Worm (Caenorhabditis elegans) whole organism, L1 larva: Measurements from ENCODE around the gene T07H3.7.

Experiments
- ceh-82 ChIP-seq, 3 experiments: fragments of 150-350 bp in 1 of 3; sonication (generic microtip) in 2 of 3; optimal IDR thresholded peaks; 2 replicates each; lab custom pipeline; 2014 to 2017; ENCODE audit warnings: missing biosample characterization in 3 of 3, missing genetic modification characterization in 3 of 3
- dpl-1 ChIP-seq, 3 experiments: fragments of 150-350 bp in 2 of 3; sonication (generic microtip) in 1 of 3; optimal IDR thresholded peaks; 2 replicates each; lab custom pipeline; 2014 to 2017; ENCODE audit warnings: missing biosample characterization in 3 of 3, missing genetic modification characterization in 3 of 3, missing genetic modification reagents in 3 of 3
- fkh-10 ChIP-seq: sonication (generic microtip); optimal IDR thresholded peaks from 2 replicates; lab custom pipeline; 2017; ENCODE audit warnings: missing biosample characterization, missing genetic modification reagents, missing genetic modification characterization
- fkh-8 ChIP-seq: sonication (generic microtip); optimal IDR thresholded peaks from 2 replicates; lab custom pipeline; 2016; ENCODE audit warnings: mild to moderate bottlenecking, missing genetic modification characterization, missing compliant biosample characterization
- jun-1 ChIP-seq: fragments of 150-350 bp; optimal IDR thresholded peaks from 2 replicates; lab custom pipeline; 2014; ENCODE audit warnings: missing biosample characterization, missing genetic modification reagents, missing genetic modification characterization
- lin-15B ChIP-seq: fragments of 150-350 bp; sonication (generic microtip); optimal IDR thresholded peaks from 3 replicates; lab custom pipeline; 2014; ENCODE audit warnings: missing biosample characterization, missing genetic modification characterization
- lir-3 ChIP-seq: sonication (generic microtip); optimal IDR thresholded peaks from 2 replicates; lab custom pipeline; 2016; ENCODE audit warnings: mild to moderate bottlenecking, missing genetic modification characterization, moderate library complexity, missing compliant biosample characterization; ENCODE audit not compliant: poor library complexity
- mep-1 ChIP-seq: fragments of 150-350 bp; optimal IDR thresholded peaks from 2 replicates; lab custom pipeline; 2014; ENCODE audit warnings: missing biosample characterization, missing genetic modification characterization
- nhr-12 ChIP-seq: sonication (generic microtip); optimal IDR thresholded peaks from 2 replicates; lab custom pipeline; 2017; ENCODE audit warnings: missing biosample characterization, missing genetic modification characterization
- rnt-1 ChIP-seq: sonication (generic microtip); optimal IDR thresholded peaks from 2 replicates; lab custom pipeline; 2016; ENCODE audit warnings: mild to moderate bottlenecking, missing genetic modification characterization, moderate library complexity, missing compliant biosample characterization
- skn-1 ChIP-seq: fragments of 150-350 bp; optimal IDR thresholded peaks from 2 replicates; lab custom pipeline; 2014; ENCODE audit warnings: missing biosample characterization, missing genetic modification characterization
- unc-62 ChIP-seq: fragments of 150-350 bp; optimal IDR thresholded peaks from 2 replicates; lab custom pipeline; 2014; ENCODE audit warnings: missing biosample characterization, missing genetic modification reagents, missing genetic modification characterization
- zip-4 ChIP-seq: fragments of 200-800 bp; sonication (Bioruptor generic); optimal IDR thresholded peaks from 2 replicates; lab custom pipeline; 2018; ENCODE audit warnings: mild to moderate bottlenecking, missing genetic modification characterization, moderate library complexity, missing compliant biosample characterization

DNA sequence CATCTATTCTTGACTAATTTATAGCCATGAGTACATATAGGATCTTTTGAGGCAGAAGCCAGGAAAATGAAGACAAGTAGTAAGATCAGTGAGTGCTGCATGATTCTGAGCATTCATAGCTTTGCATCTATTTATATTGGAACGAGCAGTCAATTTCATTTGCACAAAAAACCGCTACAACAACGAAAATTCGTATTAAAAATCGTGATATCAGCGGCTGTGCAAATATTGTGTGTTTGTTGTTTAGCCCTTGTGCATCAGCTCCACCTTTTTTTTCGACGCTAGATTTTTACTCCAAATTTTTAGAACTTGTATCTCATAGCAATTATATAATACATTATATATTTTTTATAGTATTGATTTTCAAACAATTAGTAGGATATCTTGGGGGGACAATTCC lies 5.6 kb downstream of the T07H3.7 start, which contains the start of gene clec-21:
- TF ChIP-seq ceh-82 (tag; optimal IDR thresholded peaks at IDR 0.05; lab: Kevin White, UChicago) (no peak), nhr-12 (tag; lab: Kevin White, UChicago) (no peak), unc-62 (no peak), lir-3 (tag; lab: Kevin White, UChicago) (no peak), rnt-1 (no peak), skn-1 (tag; lab: Kevin White, UChicago) (no peak), zip-4 (GFP tag; lab: Kevin White, UChicago) (no peak), mep-1 (tag; lab: Kevin White, UChicago) (no peak), jun-1 (tag; lab: Kevin White, UChicago) (no peak), lin-15B (tag; lab: Kevin White, UChicago) (no peak), dpl-1 (GFP tag; optimal IDR thresholded peaks at IDR 0.05; lab: Kevin White, UChicago) (no peak), fkh-8 (tag; lab: Kevin White, UChicago) (no peak), fkh-10 (GFP tag; lab: Kevin White, UChicago) (no peak)
